Worm (Caenorhabditis elegans) whole organism, dauer: ENCODE data around the gene mrps-18.C.
"Not testable (repeated sequence)": the region's sequence is repeated elsewhere in the genome, so short reads cannot be mapped to it uniquely, and the experiment has no call there.

ENCODE experiments used
- unc-62 ChIP-seq: sonication (generic microtip); optimal IDR thresholded peaks from 2 replicates; lab custom pipeline; 2017; ENCODE audit warnings: missing biosample characterization, missing genetic modification reagents, missing genetic modification characterization

mrps-18.C gene

DNA sequence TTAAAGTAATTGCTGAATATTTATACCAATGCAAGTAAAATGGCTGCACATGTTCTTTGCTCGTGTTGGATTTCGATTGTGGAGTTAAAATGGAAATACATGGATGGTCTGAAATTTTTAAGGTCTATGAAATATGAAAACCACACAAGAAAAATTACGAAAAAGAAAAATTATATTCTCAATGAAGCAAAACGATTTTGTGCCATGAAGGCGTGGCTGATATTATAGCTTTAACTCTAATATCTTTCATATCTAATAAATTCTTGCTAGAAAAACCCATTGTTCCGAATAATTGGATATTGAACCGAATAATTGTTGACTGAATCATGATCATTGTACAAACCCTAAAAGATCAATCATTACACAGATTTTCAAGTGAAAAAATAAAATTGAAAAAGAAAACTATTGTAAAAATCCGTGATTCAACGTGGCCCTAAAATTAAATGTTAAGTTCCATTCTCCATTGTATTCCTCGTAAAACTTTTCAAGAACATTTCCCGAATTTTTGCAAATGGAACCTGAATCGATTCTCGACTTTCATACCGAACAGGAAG is 18.7 kb downstream of the mrps-18.C start, which contains the start of the genes srx-95 and fis-1:
Gene srx-95, minus strand, starts transcription at position 101 of the 554 bp plus-strand sequence.
Gene fis-1, plus strand, starts transcription at position 504 of the 554 bp plus-strand sequence.
- no peak for TF ChIP-seq unc-62 (GFP tag; lab: Kevin White, UChicago)

ce11 chrII:6756232-6756631 is 20.2 kb downstream of the mrps-18.C start, which contains the start of gene F41G3.3:
Gene F41G3.3, plus strand, starts transcription at chrII:6756532.
- no peak for TF ChIP-seq unc-62 (GFP tag; lab: Kevin White, UChicago)

DNA sequence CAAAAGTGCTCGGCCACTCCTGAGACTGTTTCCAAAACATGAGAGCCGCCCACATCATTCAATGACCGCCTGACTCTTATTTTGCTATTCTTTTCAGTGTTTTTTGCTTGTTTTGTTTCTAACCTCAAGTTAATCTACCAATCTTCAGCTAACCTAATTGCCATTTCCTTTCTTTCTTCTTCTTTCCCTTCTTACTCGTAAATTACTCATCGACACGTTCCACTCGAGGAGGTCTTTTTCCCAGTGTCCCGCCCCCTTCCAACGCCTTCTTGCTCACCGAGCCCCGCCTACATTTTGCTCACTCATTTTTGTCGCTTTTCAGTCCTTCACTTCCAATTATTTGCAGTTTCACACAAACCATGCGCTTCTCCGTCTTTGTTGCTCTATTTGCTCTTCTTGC is 28.7 kb downstream of the mrps-18.C start, which contains the start of gene nlp-50:
Gene nlp-50, plus strand, starts transcription at position 301 of the 400 bp plus-strand sequence.
- no peak for TF ChIP-seq unc-62 (GFP tag; lab: Kevin White, UChicago)

DNA sequence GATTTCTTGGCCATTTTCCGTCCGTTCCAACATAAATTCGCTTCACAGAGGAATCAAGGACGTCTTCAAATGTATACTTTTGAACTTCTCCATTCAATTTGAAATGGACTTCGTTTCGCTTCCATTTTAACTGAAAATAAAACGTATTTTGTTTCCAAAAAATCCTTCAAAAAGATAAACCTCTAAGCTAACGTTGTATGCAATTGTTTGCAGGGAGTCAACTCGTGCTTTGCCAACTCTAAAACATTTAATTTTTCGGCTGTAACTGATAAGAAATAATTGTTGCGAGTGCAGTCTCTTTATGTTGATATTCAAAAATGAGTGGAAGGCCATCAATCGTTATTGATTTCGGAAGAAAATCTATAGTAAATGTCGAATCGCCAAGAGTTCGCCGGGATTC is 32.0 kb downstream of the mrps-18.C start, which contains the start of gene F41G3.18:
Gene F41G3.18, plus strand, starts transcription at position 301 of the 400 bp plus-strand sequence.
- no peak for TF ChIP-seq unc-62 (GFP tag; lab: Kevin White, UChicago)

DNA sequence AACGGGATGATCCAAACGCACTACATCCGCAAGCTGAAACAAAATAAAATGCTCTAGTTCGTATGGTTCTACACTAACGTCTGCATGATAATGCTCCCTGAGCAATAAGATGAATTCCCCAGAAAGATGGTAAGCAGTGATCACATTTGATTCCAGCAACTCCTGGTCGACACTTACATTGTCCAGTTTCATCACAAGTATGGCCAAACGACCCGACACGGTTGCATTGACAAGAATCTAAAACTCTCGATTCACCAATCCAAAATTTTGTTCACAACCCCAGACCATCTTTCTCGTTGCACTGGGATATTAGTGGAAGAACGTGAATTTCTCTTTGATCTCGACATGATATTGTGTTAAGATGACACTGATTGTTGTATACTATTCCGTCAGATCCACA is 34.0 kb downstream of the mrps-18.C start:
- no peak for TF ChIP-seq unc-62 (GFP tag; lab: Kevin White, UChicago)

DNA sequence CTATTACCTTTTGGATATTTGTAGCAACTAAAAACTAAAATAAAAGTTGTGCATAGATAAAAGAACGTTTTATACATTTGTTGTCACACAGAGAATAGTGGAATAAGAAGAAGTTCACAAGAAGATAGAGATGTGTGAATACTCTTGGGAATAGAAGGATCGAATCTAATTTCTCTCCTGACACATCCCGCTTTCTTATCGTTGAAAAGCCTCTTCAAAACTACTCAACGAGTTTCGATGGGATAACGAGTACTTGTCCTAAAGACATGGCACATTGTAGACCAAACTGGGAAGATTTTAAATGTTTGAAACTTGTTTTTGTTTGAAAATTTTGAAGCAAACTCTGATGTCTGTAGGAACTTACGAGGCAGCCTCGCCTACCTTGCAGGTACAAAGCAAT is 36.5 kb downstream of the mrps-18.C start:
- no peak for TF ChIP-seq unc-62 (GFP tag; lab: Kevin White, UChicago)

DNA sequence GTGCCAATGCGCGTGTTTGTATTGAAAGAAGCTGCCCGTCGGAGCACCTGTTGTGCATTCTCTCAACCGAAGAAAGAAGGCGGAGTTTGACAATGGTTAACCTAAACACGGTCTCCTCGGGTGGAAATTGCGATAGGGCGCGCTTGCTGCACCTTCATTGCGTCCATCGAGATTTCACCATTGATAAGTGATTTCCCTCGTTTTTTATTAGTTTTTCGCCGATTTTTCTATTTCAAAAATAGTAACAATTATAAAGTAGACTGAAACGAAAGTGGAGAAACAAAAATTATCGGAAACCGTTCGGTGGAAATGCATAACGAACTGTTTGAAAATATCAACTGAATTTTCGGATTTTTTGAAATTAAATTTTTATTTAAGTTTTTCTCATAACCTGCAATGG is 39.1 kb downstream of the mrps-18.C start, which contains the start of gene agr-1:
Gene agr-1, minus strand, starts transcription at position 101 of the 400 bp plus-strand sequence.
- TF ChIP-seq unc-62 (GFP tag; lab: Kevin White, UChicago): not testable (repeated sequence)

DNA sequence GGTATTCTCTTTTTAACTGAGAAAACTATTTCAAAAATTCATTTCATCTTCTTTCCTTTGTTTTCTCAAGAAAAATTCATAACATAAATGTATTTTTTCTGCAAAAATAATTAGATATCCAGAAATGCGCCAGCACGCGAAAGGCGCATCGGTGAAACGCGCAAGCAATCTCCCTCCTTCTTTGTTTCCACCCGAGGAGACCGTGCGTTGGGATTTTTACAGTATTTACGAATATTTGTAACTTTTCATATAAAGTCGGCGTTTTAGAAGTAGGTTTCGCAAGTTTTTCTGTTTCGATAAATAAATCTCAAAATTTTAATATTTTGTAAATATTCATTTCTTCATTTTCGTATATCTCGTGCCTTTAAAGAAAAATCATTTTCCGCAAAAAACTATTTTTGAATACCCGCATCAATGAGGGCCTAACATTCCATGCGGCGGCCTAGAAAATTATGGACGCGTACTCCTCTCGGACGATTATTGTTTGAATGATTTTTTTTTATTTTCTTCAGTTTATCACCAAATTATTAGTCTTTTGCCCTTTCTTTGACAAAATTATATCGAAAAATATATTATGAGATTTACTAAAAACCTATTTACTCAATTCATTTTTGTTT is 40.5 kb downstream of the mrps-18.C start, which contains the start of gene ssup-72:
Gene ssup-72, plus strand, starts transcription at position 181 of the 617 bp plus-strand sequence.
- TF ChIP-seq unc-62 (GFP tag; lab: Kevin White, UChicago): no peak

ce11 chrII:6779104-6779503 is 43.1 kb downstream of the mrps-18.C start, which contains the start of gene T13C2.7:
Gene T13C2.7, plus strand, starts transcription at chrII:6779404.
- no peak for TF ChIP-seq unc-62 (GFP tag; lab: Kevin White, UChicago)

DNA sequence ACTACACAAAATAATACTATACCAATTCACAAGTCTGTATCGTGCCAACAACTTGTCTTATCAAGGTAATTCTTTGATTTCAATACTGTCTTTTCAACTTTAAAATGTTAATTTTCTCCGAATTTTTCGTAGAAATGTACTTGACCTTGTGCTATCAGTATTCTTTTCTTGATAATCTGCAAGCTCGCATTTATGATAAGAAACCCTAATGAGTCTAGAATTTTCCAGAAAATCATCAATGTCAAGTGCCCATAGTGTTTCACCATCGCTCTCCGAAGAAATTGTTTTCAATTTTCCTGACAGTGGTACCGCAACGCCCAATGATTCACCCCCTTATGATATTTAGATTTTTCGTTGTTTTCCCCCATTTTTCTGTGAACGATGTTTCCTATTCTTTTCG is 45.2 kb downstream of the mrps-18.C start:
- TF ChIP-seq unc-62 (GFP tag; lab: Kevin White, UChicago): no peak

- TF ChIP-seq unc-62 (GFP tag; lab: Kevin White, UChicago): no peak
These were observed 46.0 kb downstream of the mrps-18.C start for ce11 chrII:6781983-6782382.

DNA sequence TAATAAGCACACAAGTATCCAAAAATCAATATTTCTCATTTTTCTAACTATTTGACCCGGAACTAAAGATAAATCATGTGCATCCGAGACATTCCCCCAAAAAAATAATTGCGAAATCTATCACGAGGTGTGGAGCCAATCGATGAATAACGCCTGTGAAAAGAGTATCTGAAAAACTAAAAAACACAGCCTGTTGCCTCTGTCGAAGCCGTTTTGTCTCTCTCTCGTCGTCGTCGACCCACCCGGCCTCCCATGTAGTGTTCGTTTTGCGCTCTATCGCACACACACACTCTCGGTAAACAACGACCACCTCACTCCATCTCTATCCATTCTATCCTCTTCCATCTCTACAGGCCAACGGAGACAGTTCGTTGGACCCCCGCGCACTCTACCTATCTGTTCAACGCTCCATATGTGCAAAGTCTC is 46.7 kb downstream of the mrps-18.C start:
- TF ChIP-seq unc-62 (GFP tag; lab: Kevin White, UChicago): no peak

- no peak for TF ChIP-seq unc-62 (GFP tag; lab: Kevin White, UChicago)
These were observed 47.4 kb downstream of the mrps-18.C start, which contains the start of gene gldi-2 for ce11 chrII:6783377-6783829. Gene gldi-2, plus strand, starts transcription at chrII:6783427.
